Fruit fly (Drosophila melanogaster): ENCODE data around the gene CG6576.

CG6576 gene

dm6 chr3L:8765969-8766538 lies 10.3 kb downstream of the CG6576 start (continued):
- peak; percentile 98 for TF ChIP-seq Xbp1 (GFP tag; optimal IDR thresholded peaks at IDR 0.05)
- TF ChIP-seq Taf1 (GFP tag; IDR thresholded peaks at IDR 0.05): peak; percentile 95
- TF ChIP-seq gt (GFP tag; IDR thresholded peaks at IDR 0.05): peak; percentile 93
- TF ChIP-seq CG6254 (GFP tag; optimal IDR thresholded peaks at IDR 0.05): peak; percentile 91
- TF ChIP-seq Oli (tag; optimal IDR thresholded peaks at IDR 0.05): peak; percentile 100
- peak; percentile 99 for TF ChIP-seq Max (GFP tag; optimal IDR thresholded peaks at IDR 0.05)
- TF ChIP-seq Hr78 (GFP tag; optimal IDR thresholded peaks at IDR 0.05): peak in 1 of 2 experiments; percentile 68
- peak; percentile 85 for TF ChIP-seq CG11696 (GFP tag; IDR thresholded peaks at IDR 0.05)
- TF ChIP-seq HmgD (GFP tag; optimal IDR thresholded peaks at IDR 0.05): peak; percentile 82
- peak; percentile 97 for TF ChIP-seq lbe (GFP tag; optimal IDR thresholded peaks at IDR 0.05)
- peak; percentile 77 for TF ChIP-seq CG7928 (GFP tag; optimal IDR thresholded peaks at IDR 0.05)
- peak; percentile 97 to 99 for TF ChIP-seq bsh (GFP tag; optimal IDR thresholded peaks at IDR 0.05)
- peak; percentile 97 for TF ChIP-seq CG4282 (GFP tag; optimal IDR thresholded peaks at IDR 0.05)
- peak; percentile 95 for TF ChIP-seq gce (GFP tag; IDR thresholded peaks at IDR 0.05)
- TF ChIP-seq CG7963 (GFP tag; IDR thresholded peaks at IDR 0.05; ENCODE audit: partially characterized antibody): peak; percentile 40; the same call in 1 of the 3 replicates
- TF ChIP-seq CG2889 (GFP tag; IDR thresholded peaks at IDR 0.05): peak; percentile 95
- TF ChIP-seq gfzf (GFP tag; optimal IDR thresholded peaks at IDR 0.05): peak; percentile 27
- TF ChIP-seq CG12942 (GFP tag; optimal IDR thresholded peaks at IDR 0.05): peak; percentile 98
- peak; percentile 97 for TF ChIP-seq CG15601 (tag; optimal IDR thresholded peaks at IDR 0.05)
- peak; percentile 99 for TF ChIP-seq Hsf (GFP tag; optimal IDR thresholded peaks at IDR 0.05)
- TF ChIP-seq lmd (GFP tag; IDR thresholded peaks at IDR 0.05): peak; percentile 99
- TF ChIP-seq Vsx1 (GFP tag; optimal IDR thresholded peaks at IDR 0.05): peak; percentile 91
- TF ChIP-seq CG12744 (GFP tag; optimal IDR thresholded peaks at IDR 0.05): peak; percentile 97
- TF ChIP-seq CG11247 (GFP tag; IDR thresholded peaks at IDR 0.05): peak; percentile 97
- TF ChIP-seq dimm (GFP tag; IDR thresholded peaks at IDR 0.05): peak; percentile 92
- peak; percentile 88 for TF ChIP-seq CG3163 (GFP tag; optimal IDR thresholded peaks at IDR 0.05)
- peak; percentile 99 for TF ChIP-seq org-1 (GFP tag; optimal IDR thresholded peaks at IDR 0.05)
- TF ChIP-seq her (GFP tag; optimal IDR thresholded peaks at IDR 0.05): peak; percentile 94
- TF ChIP-seq amos (GFP tag; IDR thresholded peaks at IDR 0.05; ENCODE audit: partially characterized antibody): peak; percentile 28; the same call in 1 of the 2 replicates
- peak; percentile 96 to 99 for TF ChIP-seq Hr51 (GFP tag; optimal IDR thresholded peaks at IDR 0.05)
- peak; percentile 98 for TF ChIP-seq zfh2 (GFP tag; optimal IDR thresholded peaks at IDR 0.05)
- peak; percentile 100 for TF ChIP-seq CoRest (tag; optimal IDR thresholded peaks at IDR 0.05)
- TF ChIP-seq CG1647 (GFP tag; optimal IDR thresholded peaks at IDR 0.05): peak; percentile 92
- peak; percentile 99 for TF ChIP-seq CG8924 (tag; optimal IDR thresholded peaks at IDR 0.05)
- TF ChIP-seq CG9797 (GFP tag; optimal IDR thresholded peaks at IDR 0.05): peak; percentile 45
- TF ChIP-seq CG1602 (GFP tag; optimal IDR thresholded peaks at IDR 0.05): peak; percentile 98
- TF ChIP-seq aop (GFP tag; IDR thresholded peaks at IDR 0.05): peak; percentile 87
- peak; percentile 39; the same call in 1 of the 2 replicates for TF ChIP-seq CG42726 (GFP tag; IDR thresholded peaks at IDR 0.05; ENCODE audit: partially characterized antibody)
- TF ChIP-seq chif (GFP tag; optimal IDR thresholded peaks at IDR 0.05): peak; percentile 97 to 98
- peak; percentile 90 for TF ChIP-seq bowl (GFP tag; IDR thresholded peaks at IDR 0.05)
- TF ChIP-seq Chrac-16 (GFP tag; optimal IDR thresholded peaks at IDR 0.05): peak; percentile 99
- TF ChIP-seq CG5180 (GFP tag; optimal IDR thresholded peaks at IDR 0.05): peak; percentile 90
- peak; percentile 98 for TF ChIP-seq jigr1 (GFP tag; IDR thresholded peaks at IDR 0.05)
- TF ChIP-seq CG31388 (GFP tag; optimal IDR thresholded peaks at IDR 0.05): peak; percentile 90
- TF ChIP-seq CG7745 (tag; optimal IDR thresholded peaks at IDR 0.05): peak; percentile 42
- TF ChIP-seq zf30C (GFP tag; optimal IDR thresholded peaks at IDR 0.05): no peak
- peak; percentile 97 for TF ChIP-seq tx (GFP tag; optimal IDR thresholded peaks at IDR 0.05)
- TF ChIP-seq ewg (GFP tag; optimal IDR thresholded peaks at IDR 0.05): peak; percentile 97
- peak; percentile 87 for TF ChIP-seq Myb (GFP tag; optimal IDR thresholded peaks at IDR 0.05)
